Worm (Caenorhabditis elegans) whole organism, young adult: Measurements from ENCODE around the gene rfk-1.
A peak's percentile ranks its signal among the peaks of the same experiment; 100 is the strongest.

Experiments used
- B0035.1 ChIP-seq: sonication (generic microtip); optimal IDR thresholded peaks from 2 replicates; lab custom pipeline; 2016; ENCODE audit warnings: missing genetic modification characterization, mild to moderate bottlenecking, missing compliant biosample characterization, missing genotype, missing genetic modification reagents
- F39B2.1 ChIP-seq: fragments of 200-800 bp; sonication (Bioruptor generic); IDR thresholded peaks from 2 replicates; pipeline ENCODE4 v1.3.6; 2022; ENCODE audit warnings: missing genetic modification reagents, missing genetic modification characterization, missing compliant biosample characterization
- F52B5.7 ChIP-seq: sonication (generic microtip); optimal IDR thresholded peaks from 2 replicates; lab custom pipeline; 2016; ENCODE audit warnings: mild to moderate bottlenecking, missing genetic modification characterization, missing compliant biosample characterization
- Y79H2A.3 ChIP-seq: fragments of 200-800 bp; sonication (Bioruptor generic); conservative IDR thresholded peaks from 2 replicates; pipeline ENCODE4 v1.3.6; 2022; ENCODE audit warnings: missing genetic modification reagents, missing genetic modification characterization, missing compliant biosample characterization
- aptf-2 ChIP-seq: fragments of 200-800 bp; sonication (Bioruptor generic); conservative IDR thresholded peaks from 2 replicates; pipeline ENCODE4 v1.3.6; 2022; ENCODE audit warnings: missing genetic modification reagents, missing genetic modification characterization, missing compliant biosample characterization
- atf-7 ChIP-seq: sonication (generic microtip); optimal IDR thresholded peaks from 2 replicates; lab custom pipeline; 2017; ENCODE audit warnings: mild to moderate bottlenecking, missing genetic modification characterization, missing compliant biosample characterization
- attf-3 ChIP-seq: fragments of 200-800 bp; sonication (Bioruptor generic); conservative IDR thresholded peaks from 2 replicates; pipeline ENCODE4 v1.3.6; 2022; ENCODE audit warnings: missing genetic modification reagents, missing genetic modification characterization, missing compliant biosample characterization
- attf-5 ChIP-seq: fragments of 200-800 bp; sonication (Bioruptor generic); optimal IDR thresholded peaks from 2 replicates; lab custom pipeline; 2018; ENCODE audit warnings: mild to moderate bottlenecking, missing genetic modification characterization, missing compliant biosample characterization
- attf-6 ChIP-seq: fragments of 200-800 bp; sonication (Bioruptor generic); IDR thresholded peaks from 2 replicates; pipeline ENCODE4 v1.3.6; 2022; ENCODE audit warnings: missing genetic modification reagents, missing genetic modification characterization, missing compliant biosample characterization
- ceh-100 ChIP-seq: fragments of 200-800 bp; sonication (Bioruptor generic); IDR thresholded peaks from 2 replicates; pipeline ENCODE4 v1.3.6; 2022; ENCODE audit warnings: missing genetic modification reagents, missing genetic modification characterization, missing compliant biosample characterization
- ceh-58 ChIP-seq: fragments of 200-800 bp; sonication (Bioruptor generic); IDR thresholded peaks from 2 replicates; pipeline ENCODE4 v1.3.6; 2022; ENCODE audit warnings: missing genetic modification characterization, missing compliant biosample characterization
- ceh-79 ChIP-seq: sonication (generic microtip); optimal IDR thresholded peaks from 2 replicates; lab custom pipeline; 2017; ENCODE audit warnings: mild to moderate bottlenecking, missing genetic modification characterization, missing compliant biosample characterization
- ceh-91 ChIP-seq: fragments of 200-800 bp; sonication (Bioruptor generic); IDR thresholded peaks from 2 replicates; pipeline ENCODE4 v1.3.6; 2022; ENCODE audit warnings: missing genetic modification reagents, missing genetic modification characterization, missing compliant biosample characterization
- hlh-26 ChIP-seq: fragments of 200-800 bp; sonication (Bioruptor generic); conservative IDR thresholded peaks from 2 replicates; pipeline ENCODE4 v1.3.6; 2022; ENCODE audit warnings: missing genetic modification reagents, missing genetic modification characterization, missing compliant biosample characterization
- hmg-1.2 ChIP-seq: fragments of 200-800 bp; sonication (Bioruptor generic); IDR thresholded peaks from 2 replicates; pipeline ENCODE4 v1.3.6; 2022; ENCODE audit warnings: missing genetic modification reagents, missing genetic modification characterization, missing compliant biosample characterization
- hsf-1 ChIP-seq: fragments of 200-800 bp; sonication (Bioruptor generic); IDR thresholded peaks from 2 replicates; pipeline ENCODE4 v1.3.6; 2022; ENCODE audit warnings: missing genetic modification reagents, missing genetic modification characterization, missing compliant biosample characterization
- madf-3 ChIP-seq: fragments of 200-800 bp; sonication (Bioruptor generic); IDR thresholded peaks from 2 replicates; pipeline ENCODE4 v1.3.6; 2022; ENCODE audit warnings: missing genetic modification reagents, missing genetic modification characterization, missing compliant biosample characterization
- nhr-27 ChIP-seq: fragments of 200-800 bp; sonication (Bioruptor generic); optimal IDR thresholded peaks from 2 replicates; lab custom pipeline; 2018; ENCODE audit warnings: mild to moderate bottlenecking, missing genetic modification characterization, moderate library complexity, missing compliant biosample characterization
- nhr-80 ChIP-seq: sonication (generic microtip); optimal IDR thresholded peaks from 2 replicates; lab custom pipeline; 2016; ENCODE audit warnings: missing genetic modification characterization, missing compliant biosample characterization
- snpc-1.3 ChIP-seq: sonication (generic microtip); optimal IDR thresholded peaks from 2 replicates; lab custom pipeline; 2017; ENCODE audit warnings: missing genetic modification characterization, mild to moderate bottlenecking, missing compliant biosample characterization, antibody characterized with exemption, moderate library complexity, missing genotype, missing genetic modification reagents; ENCODE audit not compliant: insufficient read depth
- snpc-4 ChIP-seq, 5 experiments: fragments of 150-350 bp in 1 of 5; sonication (generic microtip) in 4 of 5; optimal IDR thresholded peaks; 2 replicates each; lab custom pipeline; 2014 to 2018; ENCODE audit warnings: missing genetic modification characterization in 5 of 5, missing biosample characterization in 3 of 5, antibody characterized with exemption in 2 of 5, mild to moderate bottlenecking in 2 of 5, missing compliant biosample characterization in 2 of 5, missing genotype in 2 of 5, moderate library complexity in 2 of 5, missing genetic modification reagents in 1 of 5
- zfh-2 ChIP-seq: fragments of 200-800 bp; sonication (Bioruptor generic); conservative IDR thresholded peaks from 2 replicates; pipeline ENCODE4 v1.3.6; 2022; ENCODE audit warnings: missing genetic modification reagents, missing genetic modification characterization, missing compliant biosample characterization
- ztf-25 ChIP-seq: fragments of 200-800 bp; sonication (Bioruptor generic); IDR thresholded peaks from 2 replicates; pipeline ENCODE4 v1.3.6; 2022; ENCODE audit warnings: missing genetic modification reagents, missing genetic modification characterization, missing compliant biosample characterization
- ztf-3 ChIP-seq: fragments of 200-800 bp; sonication (Bioruptor generic); optimal IDR thresholded peaks from 2 replicates; lab custom pipeline; 2018; ENCODE audit warnings: mild to moderate bottlenecking, missing genetic modification characterization, missing compliant biosample characterization

rfk-1 gene

DNA sequence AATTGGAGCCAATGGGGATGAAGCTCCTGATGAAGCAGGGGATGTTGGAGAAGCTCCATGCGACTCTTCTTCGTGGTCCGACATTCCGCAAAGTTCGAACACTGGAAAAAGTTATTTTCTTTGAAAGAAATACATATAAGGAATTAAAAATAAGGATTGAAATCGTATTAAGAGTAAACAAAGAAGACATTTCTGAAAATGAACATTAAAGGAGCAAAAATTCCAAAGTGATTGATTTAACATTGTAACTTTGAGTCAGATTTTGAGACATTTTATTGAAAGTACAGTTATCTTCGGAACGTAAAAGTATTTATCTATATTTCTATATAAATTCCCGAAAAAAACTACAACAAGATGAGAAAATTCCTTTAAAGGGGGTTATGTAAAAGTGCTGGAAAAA lies 15.3 kb upstream of the rfk-1 start, which contains the start of gene F13B12.1:
F13B12.1 (minus strand) TSS at position 101 of the 400 bp plus-strand sequence.
- no peak for TF ChIP-seq nhr-80
- no peak for TF ChIP-seq ceh-58 (GFP tag; lab: Robert Waterston, UW)

DNA sequence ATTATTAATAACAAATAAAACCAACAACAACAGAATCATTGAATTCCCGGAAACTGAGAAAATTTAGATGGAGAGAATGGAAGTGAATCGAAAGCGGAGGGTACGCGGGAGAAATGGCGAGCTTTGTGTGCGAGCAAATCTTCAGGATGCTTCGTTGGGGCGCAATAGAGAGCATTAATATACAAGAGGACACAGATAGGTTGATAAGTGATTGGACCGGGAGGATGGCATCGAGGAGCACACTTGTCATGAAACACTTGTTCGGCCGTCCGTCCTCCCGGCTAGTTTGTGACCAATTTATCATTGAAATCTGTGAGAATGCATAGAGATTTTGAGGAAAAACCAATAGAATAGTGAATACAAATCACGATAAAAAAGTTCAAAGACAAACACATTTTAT lies 13.0 kb upstream of the rfk-1 start:
- TF ChIP-seq hsf-1 (GFP tag; lab: Robert Waterston, UW) (no peak; the same call in 1 of the 2 replicates), F52B5.7 (tag; lab: Kevin White, UChicago) (no peak), ztf-3 (no peak), attf-6 (GFP tag; lab: Robert Waterston, UW) (no peak), attf-3 (GFP tag; lab: Robert Waterston, UW) (0 out of 2 replicates have a peak, but pooled peaks have one; percentile 32), snpc-4 (GFP tag; optimal IDR thresholded peaks at IDR 0.05; lab: Kevin White, UChicago) (no peak), snpc-4 (tag; optimal IDR thresholded peaks at IDR 0.05; lab: Kevin White, UChicago) (peak in 1 of 4 experiments; percentile 11)
- TF ChIP-seq, all 124 proteins: peak for 2

DNA sequence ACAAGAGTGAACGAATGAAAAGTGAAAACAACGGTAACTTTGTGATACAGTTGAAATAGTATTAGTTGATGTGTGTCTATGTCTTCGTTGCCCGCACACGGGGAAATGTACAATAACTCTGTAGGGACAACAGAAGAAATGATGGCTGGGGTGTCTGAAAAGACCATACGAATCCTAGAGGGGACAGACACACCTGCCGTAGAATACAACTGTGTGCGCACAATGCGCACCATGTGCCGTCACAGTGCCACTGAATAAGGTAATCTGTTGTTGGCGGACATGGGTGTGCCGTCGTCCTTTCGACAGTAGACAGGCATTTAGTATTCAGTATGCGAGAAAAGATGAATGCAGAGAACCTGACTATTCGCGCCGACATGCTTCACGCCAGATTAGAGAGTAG lies 12.0 kb upstream of the rfk-1 start:
- TF ChIP-seq attf-3 (GFP tag; lab: Robert Waterston, UW) (peak; percentile 50; the same call in 1 of the 2 replicates), atf-7 (tag; lab: Kevin White, UChicago) (no peak), F39B2.1 (no peak), snpc-1.3 (tag; lab: Kevin White, UChicago) (no peak), attf-5 (GFP tag; lab: Kevin White, UChicago) (no peak), hmg-1.2 (peak; percentile 53; the same call in 1 of the 2 replicates)

DNA sequence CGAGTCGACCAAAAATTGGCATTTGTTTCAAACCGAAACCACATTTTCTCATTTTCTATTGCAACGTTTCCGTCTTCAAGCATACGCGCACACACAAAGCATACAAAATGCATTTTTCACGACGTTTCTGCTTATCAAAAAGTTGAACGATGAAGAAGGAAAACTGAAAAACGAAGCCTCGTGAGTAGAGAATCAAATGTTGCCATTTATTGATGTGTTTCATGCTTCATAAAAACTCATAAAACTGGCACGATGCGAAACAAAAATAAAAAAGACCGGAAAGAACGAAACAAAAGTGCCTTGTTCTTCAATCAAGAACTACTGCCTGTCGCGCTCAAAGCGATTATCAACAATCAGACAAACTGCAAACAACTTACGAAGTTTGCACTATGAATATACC lies 11.2 kb upstream of the rfk-1 start:
- TF ChIP-seq ztf-25 (GFP tag; lab: Robert Waterston, UW) (no peak), nhr-80 (peak; percentile 86)

DNA sequence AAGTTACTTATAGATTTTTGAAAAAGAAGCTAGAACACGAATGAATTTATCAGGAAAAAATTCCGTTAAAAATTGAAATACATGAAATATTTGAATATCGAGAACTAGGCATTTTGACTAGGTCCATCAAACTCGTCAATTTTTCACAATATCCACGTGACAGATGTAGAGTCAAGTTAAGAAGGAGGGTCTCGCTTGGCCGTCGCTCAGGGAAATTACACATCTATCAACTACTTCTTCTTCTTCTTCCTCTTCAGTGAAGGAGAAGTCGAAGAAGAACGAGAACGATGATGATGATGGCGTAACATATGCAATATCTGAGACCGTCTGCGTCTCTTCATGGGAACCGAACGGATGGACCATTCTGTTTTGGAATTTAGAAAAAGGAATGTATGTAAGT lies 10.6 kb upstream of the rfk-1 start:
- TF ChIP-seq B0035.1 (tag; lab: Kevin White, UChicago), result no peak
- no peak for TF ChIP-seq aptf-2
- TF ChIP-seq hmg-1.2, result peak; percentile 33; the same call in 1 of the 2 replicates
- TF ChIP-seq ceh-100 (GFP tag; lab: Robert Waterston, UW), result no peak
- TF ChIP-seq ceh-91 (GFP tag; lab: Robert Waterston, UW), result no peak
- no peak for TF ChIP-seq zfh-2
- no peak for TF ChIP-seq hlh-26 (GFP tag; lab: Robert Waterston, UW)
- TF ChIP-seq attf-6 (GFP tag; lab: Robert Waterston, UW), result no peak
- TF ChIP-seq, all 124 proteins: peak for 1

DNA sequence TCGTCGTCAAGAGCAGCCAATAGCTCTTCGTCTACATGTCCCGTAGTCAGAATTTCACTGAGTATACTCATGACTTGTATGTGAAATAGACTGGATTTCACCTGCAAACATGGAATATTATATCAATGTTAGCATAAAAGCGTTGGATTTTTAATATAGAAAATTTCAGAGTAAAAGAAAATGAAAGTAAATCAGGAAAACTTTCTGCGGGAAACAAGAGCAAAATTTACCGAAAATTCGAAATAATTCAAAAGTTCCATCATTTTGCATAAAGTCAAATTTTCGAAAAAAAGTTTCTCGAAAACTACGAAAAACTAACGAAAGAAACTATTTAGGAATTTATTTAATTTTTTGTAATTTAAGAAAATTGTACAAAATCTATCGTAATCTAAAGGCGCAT lies 8.5 kb upstream of the rfk-1 start, which contains the start of gene F13B12.6:
F13B12.6 (minus strand) TSS at position 101 of the 400 bp plus-strand sequence.
- no peak for TF ChIP-seq madf-3 (GFP tag; lab: Robert Waterston, UW)
- TF ChIP-seq ceh-79, result no peak

- no peak for TF ChIP-seq Y79H2A.3 (GFP tag; lab: Robert Waterston, UW)
- TF ChIP-seq nhr-27 (tag; lab: Kevin White, UChicago), result no peak
- TF ChIP-seq atf-7 (tag; lab: Kevin White, UChicago), result no peak
Observed at ce11 chrIV:10413828-10414227, 4.6 kb upstream of the rfk-1 start, which contains the start of gene R10H10.7. Gene R10H10.7 (minus strand): TSS chrIV:10413928.
